Fruit fly (Drosophila melanogaster) whole organism, embryonic: ENCODE data around the gene CG5290.
A peak's percentile ranks its signal among the peaks of the same experiment; 100 is the strongest.

Experiments
- Adf1 ChIP-seq: fragments of 200-800 bp; sonication (Bioruptor generic); IDR thresholded peaks from 2 replicates; pipeline ENCODE4 v1.3.6; 2022; ENCODE audit warnings: missing biosample characterization, missing genetic modification characterization
- Aef1 ChIP-seq: fragments of 200-800 bp; sonication (Bioruptor generic); IDR thresholded peaks from 3 replicates; pipeline ENCODE4 v1.3.6; 2022; ENCODE audit warnings: missing biosample characterization, missing genetic modification characterization
- BtbVII ChIP-seq: fragments of 200-800 bp; sonication (Bioruptor generic); optimal IDR thresholded peaks from 3 replicates; lab custom pipeline; 2017; ENCODE audit warnings: missing biosample characterization, mild to moderate bottlenecking, missing genetic modification characterization
- CG10209 ChIP-seq: fragments of 200-800 bp; sonication (Bioruptor generic); optimal IDR thresholded peaks from 3 replicates; lab custom pipeline; 2017; ENCODE audit warnings: missing biosample characterization, mild to moderate bottlenecking, missing genetic modification characterization, missing genetic modification reagents
- CG10366 ChIP-seq: fragments of 200-800 bp; sonication (Bioruptor generic); IDR thresholded peaks from 2 replicates; pipeline ENCODE4 v1.3.6; 2022; ENCODE audit warnings: missing biosample characterization, missing genetic modification characterization
- CG10543 ChIP-seq: fragments of 200-800 bp; sonication (Bioruptor generic); optimal IDR thresholded peaks from 3 replicates; lab custom pipeline; 2017; ENCODE audit warnings: missing biosample characterization, mild to moderate bottlenecking, missing genetic modification characterization, moderate library complexity
- CG11456 ChIP-seq: fragments of 200-800 bp; sonication (Bioruptor generic); IDR thresholded peaks from 3 replicates; pipeline ENCODE4 v1.3.6; 2022; ENCODE audit warnings: missing biosample characterization, missing genetic modification characterization
- CG12104 ChIP-seq: fragments of 200-800 bp; sonication (Bioruptor generic); optimal IDR thresholded peaks from 3 replicates; lab custom pipeline; 2016; ENCODE audit warnings: missing biosample characterization, missing genetic modification characterization
- CG14667 ChIP-seq: fragments of 200-800 bp; sonication (Bioruptor generic); IDR thresholded peaks from 2 replicates; pipeline ENCODE4 v1.3.6; 2022; ENCODE audit warnings: missing biosample characterization, missing genetic modification characterization
- CG14710 ChIP-seq: fragments of 200-800 bp; sonication (Bioruptor generic); optimal IDR thresholded peaks from 3 replicates; lab custom pipeline; 2019; ENCODE audit warnings: missing biosample characterization, mild to moderate bottlenecking, missing genetic modification characterization, moderate library complexity
- CG15073 ChIP-seq: fragments of 200-800 bp; sonication (Bioruptor generic); optimal IDR thresholded peaks from 2 replicates; lab custom pipeline; 2016; ENCODE audit warnings: missing biosample characterization, missing genetic modification characterization
- CG15514 ChIP-seq: fragments of 200-800 bp; sonication (Bioruptor generic); optimal IDR thresholded peaks from 3 replicates; lab custom pipeline; 2017; ENCODE audit warnings: missing biosample characterization, missing genetic modification characterization, mild to moderate bottlenecking, moderate library complexity, missing genetic modification reagents
- CG17385 ChIP-seq: fragments of 200-800 bp; sonication (Bioruptor generic); optimal IDR thresholded peaks from 3 replicates; lab custom pipeline; 2018; ENCODE audit warnings: missing biosample characterization, mild to moderate bottlenecking, missing genetic modification characterization
- CG17802 ChIP-seq: fragments of 200-800 bp; sonication (Bioruptor generic); optimal IDR thresholded peaks from 2 replicates; lab custom pipeline; 2018; ENCODE audit warnings: missing biosample characterization, mild to moderate bottlenecking, missing genetic modification characterization, moderate library complexity
- CG18599 ChIP-seq: fragments of 200-800 bp; sonication (Bioruptor generic); optimal IDR thresholded peaks from 3 replicates; lab custom pipeline; 2017; ENCODE audit warnings: missing biosample characterization, missing genetic modification characterization, mild to moderate bottlenecking, moderate library complexity, missing genetic modification reagents
- CG30431 ChIP-seq: fragments of 200-800 bp; sonication (Bioruptor generic); optimal IDR thresholded peaks from 2 replicates; lab custom pipeline; 2017; ENCODE audit warnings: missing biosample characterization, missing genetic modification characterization
- CG31388 ChIP-seq: fragments of 200-800 bp; sonication (Bioruptor generic); optimal IDR thresholded peaks from 2 replicates; lab custom pipeline; 2016; ENCODE audit warnings: missing biosample characterization, missing genetic modification characterization
- CG43689 ChIP-seq: fragments of 200-800 bp; sonication (Bioruptor generic); IDR thresholded peaks from 2 replicates; pipeline ENCODE4 v1.3.6; 2022; ENCODE audit warnings: missing biosample characterization, missing genetic modification characterization
- CG4617 ChIP-seq: fragments of 200-800 bp; sonication (Bioruptor generic); optimal IDR thresholded peaks from 3 replicates; lab custom pipeline; 2016; ENCODE audit warnings: missing biosample characterization, missing genetic modification characterization, borderline replicate concordance
- CG6175 ChIP-seq: fragments of 200-800 bp; sonication (Bioruptor generic); IDR thresholded peaks from 3 replicates; pipeline ENCODE4 v1.3.6; 2022; ENCODE audit warnings: missing biosample characterization, missing genetic modification characterization
- CG6854 ChIP-seq: fragments of 200-800 bp; sonication (Bioruptor generic); optimal IDR thresholded peaks from 3 replicates; lab custom pipeline; 2017; ENCODE audit warnings: missing biosample characterization, mild to moderate bottlenecking, missing genetic modification characterization
- CG7556 ChIP-seq: fragments of 200-800 bp; sonication (Bioruptor generic); optimal IDR thresholded peaks from 2 replicates; lab custom pipeline; 2017; ENCODE audit warnings: missing biosample characterization, mild to moderate bottlenecking, missing genetic modification characterization
- CG7928 ChIP-seq: fragments of 200-800 bp; sonication (Bioruptor generic); optimal IDR thresholded peaks from 2 replicates; lab custom pipeline; 2017; ENCODE audit warnings: missing biosample characterization, mild to moderate bottlenecking, missing genetic modification characterization
- CG8281 ChIP-seq: fragments of 200-800 bp; sonication (Bioruptor generic); optimal IDR thresholded peaks from 2 replicates; lab custom pipeline; 2018; ENCODE audit warnings: missing biosample characterization, mild to moderate bottlenecking, missing genetic modification characterization, moderate library complexity
- CG9215 ChIP-seq: fragments of 200-800 bp; sonication (Bioruptor generic); IDR thresholded peaks from 2 replicates; pipeline ENCODE4 v1.3.6; 2022; ENCODE audit warnings: missing biosample characterization, missing genetic modification characterization
- Ets97D ChIP-seq: fragments of 200-800 bp; sonication (Bioruptor generic); optimal IDR thresholded peaks from 3 replicates; lab custom pipeline; 2016; ENCODE audit warnings: missing biosample characterization, missing genetic modification characterization
- HmgZ ChIP-seq: fragments of 200-800 bp; sonication (Bioruptor generic); optimal IDR thresholded peaks from 2 replicates; lab custom pipeline; 2018; ENCODE audit warnings: missing biosample characterization, mild to moderate bottlenecking, missing genetic modification characterization
- Hsf ChIP-seq: fragments of 200-800 bp; sonication (Bioruptor generic); optimal IDR thresholded peaks from 3 replicates; lab custom pipeline; 2016; ENCODE audit warnings: missing biosample characterization, missing genetic modification characterization
- Mad ChIP-seq: fragments of 200-800 bp; sonication (Bioruptor generic); optimal IDR thresholded peaks from 2 replicates; lab custom pipeline; 2016; ENCODE audit warnings: missing biosample characterization, missing genetic modification characterization
- Nf-YA ChIP-seq: fragments of 200-800 bp; sonication (Bioruptor generic); IDR thresholded peaks from 2 replicates; pipeline ENCODE4 v1.3.6; 2022; ENCODE audit warnings: missing biosample characterization, missing genetic modification characterization
- Ssrp ChIP-seq: fragments of 200-800 bp; sonication (Bioruptor generic); optimal IDR thresholded peaks from 2 replicates; lab custom pipeline; 2018; ENCODE audit warnings: missing biosample characterization, mild to moderate bottlenecking, missing genetic modification characterization, moderate library complexity
- Taf1 ChIP-seq: fragments of 200-800 bp; sonication (Bioruptor generic); IDR thresholded peaks from 2 replicates; pipeline ENCODE4 v1.3.6; 2022; ENCODE audit warnings: missing biosample characterization, missing genetic modification characterization
- Tbp ChIP-seq: fragments of >200 bp; optimal IDR thresholded peaks from 2 replicates; lab custom pipeline; 2018; ENCODE audit warnings: missing biosample characterization, missing genetic modification characterization
- YL-1 ChIP-seq: fragments of 200-800 bp; sonication (Bioruptor generic); optimal IDR thresholded peaks from 3 replicates; lab custom pipeline; 2017; ENCODE audit warnings: missing biosample characterization, mild to moderate bottlenecking, missing genetic modification characterization
- cas ChIP-seq: fragments of 200-800 bp; sonication (Bioruptor generic); IDR thresholded peaks from 2 replicates; pipeline ENCODE4 v1.3.6; 2022; ENCODE audit warnings: missing biosample characterization, missing genetic modification characterization
- corto ChIP-seq: fragments of 200-800 bp; sonication (Bioruptor generic); optimal IDR thresholded peaks from 2 replicates; lab custom pipeline; 2016; ENCODE audit warnings: missing biosample characterization, mild to moderate bottlenecking, missing genetic modification characterization, moderate library complexity
- cwo ChIP-seq: fragments of 200-800 bp; sonication (Bioruptor generic); optimal IDR thresholded peaks from 3 replicates; lab custom pipeline; 2017; ENCODE audit warnings: missing biosample characterization, missing genetic modification characterization, mild to moderate bottlenecking, moderate library complexity, missing genetic modification reagents
- da ChIP-seq: fragments of 200-800 bp; sonication (Bioruptor generic); optimal IDR thresholded peaks from 2 replicates; lab custom pipeline; 2016; ENCODE audit warnings: missing biosample characterization, missing genetic modification characterization
- gfzf ChIP-seq: fragments of 200-800 bp; sonication (Bioruptor generic); optimal IDR thresholded peaks from 2 replicates; lab custom pipeline; 2016; ENCODE audit warnings: missing biosample characterization, mild to moderate bottlenecking, missing genetic modification characterization, moderate library complexity
- hkb ChIP-seq, 2 experiments: fragments of 200-800 bp in 1 of 2; fragments of >200 bp in 1 of 2; sonication (Bioruptor generic) in 1 of 2; IDR thresholded peaks in 1 of 2; optimal IDR thresholded peaks in 1 of 2; 2 replicates each; pipeline versions ENCODE4 v1.3.6 to Lab custom; 2017 to 2022; ENCODE audit warnings: missing biosample characterization in 1 of 2, missing genetic modification characterization in 1 of 2
- inv ChIP-seq: fragments of 200-800 bp; sonication (Bioruptor generic); IDR thresholded peaks from 2 replicates; pipeline ENCODE4 v1.3.6; 2022; ENCODE audit warnings: missing biosample characterization, missing genetic modification characterization; ENCODE audit not compliant: partially characterized antibody
- peb ChIP-seq: fragments of 200-800 bp; sonication (Bioruptor generic); IDR thresholded peaks from 2 replicates; pipeline ENCODE4 v1.3.6; 2022; ENCODE audit warnings: missing biosample characterization, missing genetic modification characterization
- pnt ChIP-seq: fragments of 200-800 bp; sonication (Bioruptor generic); optimal IDR thresholded peaks from 3 replicates; lab custom pipeline; 2016; ENCODE audit warnings: missing biosample characterization, missing genetic modification characterization
- sqz ChIP-seq: fragments of 200-800 bp; sonication (Bioruptor generic); optimal IDR thresholded peaks from 3 replicates; lab custom pipeline; 2018; ENCODE audit warnings: missing biosample characterization, mild to moderate bottlenecking, missing genetic modification characterization
- sug ChIP-seq: fragments of 200-800 bp; optimal IDR thresholded peaks from 2 replicates; lab custom pipeline; 2019; ENCODE audit warnings: missing biosample characterization, mild to moderate bottlenecking, missing genetic modification characterization, moderate library complexity
- tap ChIP-seq: fragments of 200-800 bp; optimal IDR thresholded peaks from 3 replicates; lab custom pipeline; 2019; ENCODE audit warnings: missing biosample characterization, mild to moderate bottlenecking, missing genetic modification characterization, moderate library complexity
- tna ChIP-seq: fragments of 200-800 bp; sonication (Bioruptor generic); IDR thresholded peaks from 2 replicates; pipeline ENCODE4 v1.3.6; 2022; ENCODE audit warnings: missing biosample characterization, missing genetic modification characterization; ENCODE audit not compliant: partially characterized antibody
- trh ChIP-seq: fragments of 200-800 bp; sonication (Bioruptor generic); optimal IDR thresholded peaks from 2 replicates; lab custom pipeline; 2016; ENCODE audit warnings: missing biosample characterization, missing genetic modification characterization
- z ChIP-seq: fragments of 200-800 bp; sonication (Bioruptor generic); IDR thresholded peaks from 3 replicates; pipeline ENCODE4 v1.3.6; 2022; ENCODE audit warnings: missing biosample characterization, missing genetic modification characterization
- zf30C ChIP-seq: fragments of 200-800 bp; sonication (Bioruptor generic); optimal IDR thresholded peaks from 3 replicates; lab custom pipeline; 2018; ENCODE audit warnings: missing biosample characterization, mild to moderate bottlenecking, missing genetic modification characterization

The CG5290 gene

dm6 chr3L:17907609-17908160 is 4.7 kb downstream of the CG5290 start, which contains the start of the genes Prestin and Wdr92 (continued):
- TF ChIP-seq CG7556 (GFP tag; lab: Kevin White, UChicago), result no peak
- TF ChIP-seq CG6175 (GFP tag; lab: Robert Waterston, UW), result no peak
- peak; percentile 73 for TF ChIP-seq CG15514
- TF ChIP-seq CG15073 (GFP tag; lab: Kevin White, UChicago), result no peak
- peak; percentile 69; the same call in 1 of the 3 replicates for TF ChIP-seq CG11456 (GFP tag; lab: Robert Waterston, UW)
- no peak for TF ChIP-seq CG14667 (GFP tag; lab: Robert Waterston, UW)
- TF ChIP-seq trh, result no peak
- TF ChIP-seq CG10543 (GFP tag; lab: Kevin White, UChicago), result peak; percentile 45
- no peak for TF ChIP-seq tap (tag; lab: Kevin White, UChicago)
- no peak for TF ChIP-seq BtbVII (GFP tag; lab: Kevin White, UChicago)
- no peak for TF ChIP-seq CG10366 (GFP tag; lab: Robert Waterston, UW)
- no peak for TF ChIP-seq CG43689 (GFP tag; lab: Robert Waterston, UW)
- no peak for TF ChIP-seq cas (GFP tag; lab: Robert Waterston, UW)
- TF ChIP-seq Hsf (GFP tag; lab: Kevin White, UChicago), result no peak
- TF ChIP-seq peb (GFP tag; lab: Robert Waterston, UW), result no peak
- no peak for TF ChIP-seq da (GFP tag; lab: Kevin White, UChicago)
- TF ChIP-seq cwo (GFP tag; lab: Kevin White, UChicago), result peak; percentile 29
- peak; percentile 53 for TF ChIP-seq CG14710
- peak; percentile 51 for TF ChIP-seq CG6854 (GFP tag; lab: Kevin White, UChicago)
- no peak; the same call in 2 of the 3 replicates for TF ChIP-seq Aef1 (GFP tag; lab: Robert Waterston, UW)
- no peak for TF ChIP-seq CG17802 (tag; lab: Kevin White, UChicago)
- TF ChIP-seq Taf1 (GFP tag; lab: Robert Waterston, UW), result no peak
- peak; percentile 55 for TF ChIP-seq YL-1 (GFP tag; lab: Kevin White, UChicago)
- no peak for TF ChIP-seq Mad (GFP tag; lab: Kevin White, UChicago)
- no peak for TF ChIP-seq pnt (GFP tag; lab: Kevin White, UChicago)
- TF ChIP-seq sqz, result peak; percentile 85
- TF ChIP-seq gfzf (GFP tag; lab: Kevin White, UChicago), result peak; percentile 71
- TF ChIP-seq CG31388, result no peak
- peak; percentile 73 for TF ChIP-seq sug
- no peak for TF ChIP-seq Ssrp (tag; lab: Kevin White, UChicago)
- TF ChIP-seq CG12104 (GFP tag; lab: Kevin White, UChicago), result no peak
- TF ChIP-seq CG9215, result no peak
- no peak for TF ChIP-seq hkb (optimal IDR thresholded peaks at IDR 0.05; lab: Kevin White, UChicago)
- peak; percentile 59; the same call in 1 of the 2 replicates for TF ChIP-seq hkb (GFP tag; IDR thresholded peaks at IDR 0.05; lab: Robert Waterston, UW)
- TF ChIP-seq tna, result peak; percentile 67
- no peak; the same call in 1 of the 2 replicates for TF ChIP-seq Nf-YA (GFP tag; lab: Robert Waterston, UW)
- TF ChIP-seq CG17385 (GFP tag; lab: Kevin White, UChicago), result peak; percentile 94
- TF ChIP-seq CG7928 (GFP tag; lab: Kevin White, UChicago), result no peak
- peak; percentile 21 for TF ChIP-seq corto (GFP tag; lab: Kevin White, UChicago)
- peak; percentile 15 for TF ChIP-seq CG18599 (GFP tag; lab: Kevin White, UChicago)
- TF ChIP-seq CG4617, result no peak
- TF ChIP-seq Tbp, result no peak
- peak; percentile 76 for TF ChIP-seq inv
- TF ChIP-seq zf30C (GFP tag; lab: Kevin White, UChicago), result no peak
- no peak for TF ChIP-seq z
- no peak for TF ChIP-seq CG8281 (tag; lab: Kevin White, UChicago)
- TF ChIP-seq CG30431 (GFP tag; lab: Kevin White, UChicago), result no peak
- TF ChIP-seq Ets97D (GFP tag; lab: Kevin White, UChicago), result no peak
- TF ChIP-seq HmgZ (tag; lab: Kevin White, UChicago), result no peak
- peak; percentile 0 for TF ChIP-seq CG10209 (GFP tag; lab: Kevin White, UChicago)
- peak; percentile 51; the same call in 1 of the 2 replicates for TF ChIP-seq Adf1 (GFP tag; lab: Robert Waterston, UW)
